Worm (Caenorhabditis elegans): Measurements from ENCODE around the gene B0563.6.

B0563.6 gene

DNA sequence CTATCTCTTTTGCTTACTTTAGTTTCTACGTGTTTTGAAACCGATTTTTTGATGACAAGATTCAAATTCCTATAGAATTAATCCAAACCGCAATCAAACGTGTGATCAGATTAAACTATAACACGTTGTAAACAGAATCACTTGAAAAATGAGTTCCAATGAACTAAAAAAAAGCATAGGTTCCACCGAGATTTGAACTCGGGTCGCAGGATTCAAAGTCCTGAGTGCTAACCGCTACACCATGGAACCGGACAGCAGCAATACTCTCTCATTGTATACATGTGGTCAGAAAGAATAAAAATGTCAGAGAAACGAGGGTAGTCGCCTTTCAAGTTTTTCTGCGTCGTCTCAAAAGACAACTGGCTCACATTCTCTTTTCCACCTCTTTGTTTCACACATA is 46.1 kb upstream of the B0563.6 start (continued):
- no peak for TF ChIP-seq cebp-1 (GFP tag; IDR thresholded peaks at IDR 0.05)
- TF ChIP-seq cebp-1 (tag; optimal IDR thresholded peaks at IDR 0.05) = peak; percentile 68
- TF ChIP-seq rcor-1 (GFP tag; IDR thresholded peaks at IDR 0.05) = peak; percentile 75
- TF ChIP-seq ztf-28 (GFP tag; IDR thresholded peaks at IDR 0.05) = peak; percentile 33; the same call in 1 of the 2 replicates
- TF ChIP-seq athp-1 (tag; optimal IDR thresholded peaks at IDR 0.05) = peak; percentile 69
- peak; percentile 24 for TF ChIP-seq F57C9.4 (tag; optimal IDR thresholded peaks at IDR 0.05)
- TF ChIP-seq tlf-1 (GFP tag; optimal IDR thresholded peaks at IDR 0.05) = peak; percentile 17
- TF ChIP-seq efl-1 (GFP tag; optimal IDR thresholded peaks at IDR 0.05) = no peak
- peak; percentile 66 for TF ChIP-seq ztf-18 (tag; optimal IDR thresholded peaks at IDR 0.05)
- peak; percentile 45 for TF ChIP-seq ztf-26 (tag; optimal IDR thresholded peaks at IDR 0.05)
- TF ChIP-seq hlh-26 (GFP tag; conservative IDR thresholded peaks at IDR 0.05) = no peak
- TF ChIP-seq nhr-120 (GFP tag; IDR thresholded peaks at IDR 0.05) = peak; percentile 79; the same call in 1 of the 2 replicates
- TF ChIP-seq nfya-1 (tag; optimal IDR thresholded peaks at IDR 0.05; ENCODE audit: borderline replicate concordance, insufficient read depth) = no peak
- TF ChIP-seq F39B2.1 (GFP tag; IDR thresholded peaks at IDR 0.05) = no peak
- TF ChIP-seq sdz-38 (tag; optimal IDR thresholded peaks at IDR 0.05) = peak; percentile 17
- peak; percentile 46 for TF ChIP-seq lin-54 (GFP tag; optimal IDR thresholded peaks at IDR 0.05)
- TF ChIP-seq T26A5.8 (tag; optimal IDR thresholded peaks at IDR 0.05) = peak; percentile 9
- peak; percentile 93 for TF ChIP-seq lin-26 (GFP tag; IDR thresholded peaks at IDR 0.05)
- peak; percentile 62 to 77 for TF ChIP-seq rec-8 (tag; optimal IDR thresholded peaks at IDR 0.05)
- TF ChIP-seq ceh-100 (GFP tag; IDR thresholded peaks at IDR 0.05) = peak; percentile 39; the same call in 1 of the 2 replicates
- peak; percentile 34 to 71 for TF ChIP-seq let-607 (tag; optimal IDR thresholded peaks at IDR 0.05)
- TF ChIP-seq attf-5 (GFP tag; optimal IDR thresholded peaks at IDR 0.05) = peak; percentile 42
- TF ChIP-seq nfya-2 (GFP tag; IDR thresholded peaks at IDR 0.05) = no peak
- TF ChIP-seq ekl-4 (GFP tag; IDR thresholded peaks at IDR 0.05) = peak; percentile 73
- peak; percentile 35 for TF ChIP-seq ccch-3 (GFP tag; optimal IDR thresholded peaks at IDR 0.05)
- peak; percentile 71 for TF ChIP-seq mes-4 (tag; optimal IDR thresholded peaks at IDR 0.05)
- peak; percentile 59 for TF ChIP-seq repo-1 (tag; optimal IDR thresholded peaks at IDR 0.05)
- TF ChIP-seq fkh-3 (tag; optimal IDR thresholded peaks at IDR 0.05) = peak; percentile 25
- TF ChIP-seq atf-7 (tag; optimal IDR thresholded peaks at IDR 0.05) = peak; percentile 57
- TF ChIP-seq nfyb-1 (GFP tag; IDR thresholded peaks at IDR 0.05) = peak; percentile 91
- TF ChIP-seq F23B12.7 (tag; optimal IDR thresholded peaks at IDR 0.05; ENCODE audit: insufficient read depth) = no peak
- TF ChIP-seq ztf-25 (GFP tag; IDR thresholded peaks at IDR 0.05) = peak; percentile 49; the same call in 1 of the 2 replicates
- 0 out of 2 replicates have a peak, but pooled peaks have one; percentile 19 for TF ChIP-seq B0019.2 (GFP tag; conservative IDR thresholded peaks at IDR 0.05)
- no peak for TF ChIP-seq ama-1 (optimal IDR thresholded peaks at IDR 0.05)
- peak; percentile 52 to 67 for TF ChIP-seq ama-1 (GFP tag; optimal IDR thresholded peaks at IDR 0.05)
- TF ChIP-seq dpff-1 (tag; optimal IDR thresholded peaks at IDR 0.05) = peak; percentile 60
- 0 out of 2 replicates have a peak, but pooled peaks have one; percentile 8 for TF ChIP-seq lir-1 (GFP tag; conservative IDR thresholded peaks at IDR 0.05)
- peak; percentile 60 for TF ChIP-seq lin-40 (tag; optimal IDR thresholded peaks at IDR 0.05)
- peak; percentile 87 for TF ChIP-seq egl-44 (GFP tag; IDR thresholded peaks at IDR 0.05)
- TF ChIP-seq nhr-27 (tag; optimal IDR thresholded peaks at IDR 0.05) = peak; percentile 13
- TF ChIP-seq snpc-1.1 (tag; optimal IDR thresholded peaks at IDR 0.05; ENCODE audit: insufficient read depth) = peak; percentile 16
- no peak for TF ChIP-seq C06A6.2 (GFP tag; conservative IDR thresholded peaks at IDR 0.05)
- peak; percentile 55 for TF ChIP-seq ceh-79 (tag; optimal IDR thresholded peaks at IDR 0.05)
- no peak for TF ChIP-seq akir-1 (GFP tag; optimal IDR thresholded peaks at IDR 0.05)
- peak; percentile 57; the same call in 1 of the 2 replicates for TF ChIP-seq madf-6 (GFP tag; IDR thresholded peaks at IDR 0.05)
- peak in 1 of 3 experiments; percentile 68 for TF ChIP-seq lin-35 (GFP tag; optimal IDR thresholded peaks at IDR 0.05)
- TF ChIP-seq cebp-2 (GFP tag; IDR thresholded peaks at IDR 0.05) = peak; percentile 86; the same call in 1 of the 2 replicates
- TF ChIP-seq ceh-91 (GFP tag; IDR thresholded peaks at IDR 0.05) = no peak
